Fruit fly (Drosophila melanogaster): ENCODE measurements around the gene Mhc.

Mhc gene

dm6 chr2L:16815989-16816749 lies 49.8 kb downstream of the Mhc start, which contains the start of gene mdy (continued):
- peak; percentile 48 for TF ChIP-seq CG17829 (tag; optimal IDR thresholded peaks at IDR 0.05)
- TF ChIP-seq HLH3B (GFP tag; IDR thresholded peaks at IDR 0.05), result peak; percentile 44
- no peak for TF ChIP-seq CG7745 (tag; optimal IDR thresholded peaks at IDR 0.05)
- peak; percentile 31 for TF ChIP-seq Vsx1 (GFP tag; optimal IDR thresholded peaks at IDR 0.05)
- TF ChIP-seq bsh (GFP tag; optimal IDR thresholded peaks at IDR 0.05), result peak in 1 of 2 experiments; percentile 51
- peak; percentile 73 for TF ChIP-seq Dref (GFP tag; IDR thresholded peaks at IDR 0.05)
- TF ChIP-seq MBD-R2 (GFP tag; IDR thresholded peaks at IDR 0.05), result no peak; the same call in 1 of the 2 replicates
- peak; percentile 54 for TF ChIP-seq Dek (tag; optimal IDR thresholded peaks at IDR 0.05)
- no peak for TF ChIP-seq Doc2 (GFP tag; IDR thresholded peaks at IDR 0.05)
- TF ChIP-seq CG7786 (GFP tag; optimal IDR thresholded peaks at IDR 0.05), result peak; percentile 46
- TF ChIP-seq CG14667 (GFP tag; IDR thresholded peaks at IDR 0.05), result no peak; the same call in 1 of the 2 replicates
- TF ChIP-seq CG1602 (GFP tag; optimal IDR thresholded peaks at IDR 0.05), result peak; percentile 44
- no peak for TF ChIP-seq gt (GFP tag; IDR thresholded peaks at IDR 0.05)
- peak; percentile 89 for TF ChIP-seq row (GFP tag; IDR thresholded peaks at IDR 0.05)
- TF ChIP-seq CG17612 (GFP tag; IDR thresholded peaks at IDR 0.05), result no peak
- TF ChIP-seq CG9215 (GFP tag; IDR thresholded peaks at IDR 0.05), result no peak
- peak; percentile 38; the same call in 1 of the 2 replicates for TF ChIP-seq inv (GFP tag; IDR thresholded peaks at IDR 0.05; ENCODE audit: partially characterized antibody)
- no peak for TF ChIP-seq CG10274 (GFP tag; optimal IDR thresholded peaks at IDR 0.05)
- no peak for TF ChIP-seq CG9437 (GFP tag; optimal IDR thresholded peaks at IDR 0.05)
- TF ChIP-seq Scr (GFP tag; IDR thresholded peaks at IDR 0.05; ENCODE audit: partially characterized antibody), result peak; percentile 61; the same call in 1 of the 2 replicates
- TF ChIP-seq CG10565 (GFP tag; optimal IDR thresholded peaks at IDR 0.05), result no peak
- TF ChIP-seq CG2202 (tag; optimal IDR thresholded peaks at IDR 0.05), result no peak
- TF ChIP-seq CG17328 (GFP tag; IDR thresholded peaks at IDR 0.05), result peak; percentile 35
- TF ChIP-seq Nf-YB (GFP tag; optimal IDR thresholded peaks at IDR 0.05), result peak; percentile 23
- peak; percentile 30; the same call in 1 of the 2 replicates for TF ChIP-seq CG4730 (GFP tag; IDR thresholded peaks at IDR 0.05)
- peak; percentile 26 for TF ChIP-seq CG9876 (GFP tag; optimal IDR thresholded peaks at IDR 0.05)
- TF ChIP-seq Fer3 (tag; optimal IDR thresholded peaks at IDR 0.05), result peak; percentile 18
- TF ChIP-seq CG8281 (tag; optimal IDR thresholded peaks at IDR 0.05), result peak; percentile 10
- TF ChIP-seq Rfx (GFP tag; IDR thresholded peaks at IDR 0.05), result peak; percentile 65
- peak; percentile 33 for TF ChIP-seq CG4360 (GFP tag; IDR thresholded peaks at IDR 0.05)
- no peak for TF ChIP-seq ERR (GFP tag; optimal IDR thresholded peaks at IDR 0.05)
- TF ChIP-seq CG11398 (GFP tag; optimal IDR thresholded peaks at IDR 0.05), result no peak
- peak; percentile 51; the same call in 2 of the 4 replicates for TF ChIP-seq Gug (GFP tag; IDR thresholded peaks at IDR 0.05)
- TF ChIP-seq bbx (GFP tag; IDR thresholded peaks at IDR 0.05; ENCODE audit: partially characterized antibody), result peak; percentile 64
- no peak for TF ChIP-seq luna (GFP tag; optimal IDR thresholded peaks at IDR 0.05)
- TF ChIP-seq CG18764 (GFP tag; optimal IDR thresholded peaks at IDR 0.05), result no peak
- peak; percentile 52 for TF ChIP-seq CG18011 (GFP tag; optimal IDR thresholded peaks at IDR 0.05)
- peak; percentile 86 for TF ChIP-seq NFAT (GFP tag; IDR thresholded peaks at IDR 0.05)
- TF ChIP-seq CG12659 (GFP tag; optimal IDR thresholded peaks at IDR 0.05), result peak; percentile 55
- no peak for TF ChIP-seq CkIIα-i1 (GFP tag; IDR thresholded peaks at IDR 0.05)
- no peak for TF ChIP-seq ttk (GFP tag; IDR thresholded peaks at IDR 0.05)
- TF ChIP-seq mld (GFP tag; IDR thresholded peaks at IDR 0.05; ENCODE audit: partially characterized antibody), result 0 out of 3 replicates have a peak, but pooled peaks have one; percentile 25
- no peak for TF ChIP-seq tap (tag; optimal IDR thresholded peaks at IDR 0.05)
- TF ChIP-seq CG18599 (GFP tag; optimal IDR thresholded peaks at IDR 0.05), result peak; percentile 53
- TF ChIP-seq tx (GFP tag; optimal IDR thresholded peaks at IDR 0.05), result peak; percentile 19
- no peak; the same call in 1 of the 2 replicates for TF ChIP-seq Adf1 (GFP tag; IDR thresholded peaks at IDR 0.05)
- peak; percentile 60; the same call in 1 of the 2 replicates for TF ChIP-seq CG6689 (GFP tag; IDR thresholded peaks at IDR 0.05)
- no peak for TF ChIP-seq CG17568 (GFP tag; optimal IDR thresholded peaks at IDR 0.05)
- TF ChIP-seq CG15073 (GFP tag; optimal IDR thresholded peaks at IDR 0.05), result no peak

All from whole organism, embryonic.